Fruit fly (Drosophila melanogaster) whole organism, embryonic: ENCODE results near the gene Prp5.

ENCODE experiments used
- Atf-2 ChIP-seq: fragments of 200-800 bp; sonication (Bioruptor generic); optimal IDR thresholded peaks from 2 replicates; lab custom pipeline; 2016; ENCODE audit warnings: missing biosample characterization, missing genetic modification characterization
- CG14667 ChIP-seq: fragments of 200-800 bp; sonication (Bioruptor generic); IDR thresholded peaks from 2 replicates; pipeline ENCODE4 v1.3.6; 2022; ENCODE audit warnings: missing biosample characterization, missing genetic modification characterization
- CG15269 ChIP-seq: fragments of 200-800 bp; sonication (Bioruptor generic); optimal IDR thresholded peaks from 2 replicates; lab custom pipeline; 2018; ENCODE audit warnings: missing biosample characterization, mild to moderate bottlenecking, missing genetic modification characterization, moderate library complexity
- CG15479 ChIP-seq: fragments of 200-800 bp; sonication (Bioruptor generic); optimal IDR thresholded peaks from 3 replicates; lab custom pipeline; 2019; ENCODE audit warnings: missing biosample characterization, mild to moderate bottlenecking, missing genetic modification characterization, moderate library complexity
- CG33557 ChIP-seq: fragments of 200-800 bp; sonication (Bioruptor generic); optimal IDR thresholded peaks from 2 replicates; lab custom pipeline; 2019; ENCODE audit warnings: missing biosample characterization, mild to moderate bottlenecking, missing genetic modification characterization, moderate library complexity
- CG3847 ChIP-seq: fragments of 200-800 bp; sonication (Bioruptor generic); IDR thresholded peaks from 2 replicates; pipeline ENCODE4 v1.3.6; 2022; ENCODE audit warnings: missing biosample characterization, missing genetic modification characterization
- GATAe ChIP-seq: fragments of 200-800 bp; sonication (Bioruptor generic); conservative IDR thresholded peaks from 2 replicates; pipeline ENCODE4 v1.3.6; 2022; ENCODE audit warnings: missing biosample characterization, missing genetic modification characterization
- ewg ChIP-seq: fragments of 200-800 bp; sonication (Bioruptor generic); optimal IDR thresholded peaks from 3 replicates; lab custom pipeline; 2017; ENCODE audit warnings: mild to moderate bottlenecking, missing biosample characterization, missing genetic modification reagents, missing genetic modification characterization

dm6 chrX:15301175-15301574, 43.8 kb upstream of the Prp5 start:
- no peak for TF ChIP-seq ewg
- TF ChIP-seq CG3847 (GFP tag; lab: Robert Waterston, UW): no peak
- TF ChIP-seq Atf-2 (GFP tag; lab: Kevin White, UChicago): no peak
- TF ChIP-seq CG33557 (GFP tag; lab: Kevin White, UChicago): no peak
- no peak for TF ChIP-seq GATAe (GFP tag; lab: Robert Waterston, UW)
- TF ChIP-seq CG14667 (GFP tag; lab: Robert Waterston, UW): no peak
- TF ChIP-seq CG15269 (tag; lab: Kevin White, UChicago): no peak
- no peak for TF ChIP-seq CG15479
